Fruit fly (Drosophila melanogaster): ENCODE results near the gene Cyp6d5.

DNA sequence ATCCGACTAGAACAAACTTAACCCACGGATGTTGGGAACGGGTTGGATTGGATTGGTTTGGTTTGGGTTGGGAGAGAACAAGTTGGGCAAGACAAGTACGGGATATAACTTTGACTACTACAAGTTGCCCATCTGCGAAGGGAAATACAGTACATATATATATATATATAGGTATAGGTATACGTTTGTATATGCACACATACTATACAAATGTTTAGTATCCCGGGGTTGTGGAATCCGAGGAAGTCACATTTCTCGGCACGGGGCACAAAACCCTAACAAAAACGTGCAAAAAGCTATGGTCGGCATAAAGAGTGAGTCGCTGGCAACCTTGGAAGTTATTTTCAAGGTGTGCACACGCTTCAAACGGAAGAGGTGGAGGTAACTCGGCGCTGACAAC is 25.2 kb upstream of the Cyp6d5 start:
- no peak for TF ChIP-seq h (GFP tag; optimal IDR thresholded peaks at IDR 0.05)
- no peak for TF ChIP-seq dmrt93B (GFP tag; optimal IDR thresholded peaks at IDR 0.05)

All from whole organism, wandering third instar larva.